Worm (Caenorhabditis elegans) whole organism, L3 larva: ENCODE data around the gene ZK1127.12.

Source experiments
- R02D3.7 ChIP-seq: fragments of 150-350 bp; optimal IDR thresholded peaks from 2 replicates; lab custom pipeline; 2014; ENCODE audit warnings: missing biosample characterization, missing genetic modification characterization
- ZK546.5 ChIP-seq: sonication (generic microtip); optimal IDR thresholded peaks from 2 replicates; lab custom pipeline; 2017; ENCODE audit warnings: missing biosample characterization, missing genetic modification characterization
- aly-2 ChIP-seq: fragments of 150-350 bp; optimal IDR thresholded peaks from 2 replicates; lab custom pipeline; 2014; ENCODE audit warnings: missing biosample characterization, missing genetic modification characterization
- ama-1 ChIP-seq: fragments of 150-350 bp; optimal IDR thresholded peaks from 2 replicates; lab custom pipeline; 2018
- ceh-16 ChIP-seq: sonication (generic microtip); optimal IDR thresholded peaks from 2 replicates; lab custom pipeline; 2017; ENCODE audit warnings: missing biosample characterization, missing genetic modification characterization
- ceh-28 ChIP-seq: fragments of 150-350 bp; optimal IDR thresholded peaks from 2 replicates; lab custom pipeline; 2014; ENCODE audit warnings: missing biosample characterization, missing genetic modification reagents, missing genetic modification characterization
- ceh-82 ChIP-seq: fragments of 150-350 bp; optimal IDR thresholded peaks from 2 replicates; lab custom pipeline; 2014; ENCODE audit warnings: missing biosample characterization, missing genetic modification characterization
- ceh-9 ChIP-seq: sonication (generic microtip); optimal IDR thresholded peaks from 2 replicates; lab custom pipeline; 2018; ENCODE audit warnings: missing biosample characterization, missing genetic modification characterization
- daf-12 ChIP-seq: fragments of 150-350 bp; optimal IDR thresholded peaks from 2 replicates; lab custom pipeline; 2014; ENCODE audit warnings: missing biosample characterization, missing genetic modification reagents, missing genetic modification characterization
- egl-27 ChIP-seq: sonication (generic microtip); optimal IDR thresholded peaks from 4 replicates; lab custom pipeline; 2017; ENCODE audit warnings: missing biosample characterization, missing genetic modification reagents, missing genetic modification characterization
- egl-5 ChIP-seq: fragments of 150-350 bp; optimal IDR thresholded peaks from 2 replicates; lab custom pipeline; 2017; ENCODE audit warnings: missing biosample characterization, missing genetic modification reagents, missing genetic modification characterization, inconsistent platforms
- elt-1 ChIP-seq: fragments of 150-350 bp; optimal IDR thresholded peaks from 2 replicates; lab custom pipeline; 2014; ENCODE audit warnings: missing biosample characterization, missing genetic modification characterization
- elt-2 ChIP-seq: sonication (generic microtip); optimal IDR thresholded peaks from 2 replicates; lab custom pipeline; 2016; ENCODE audit warnings: missing genetic modification reagents, mild to moderate bottlenecking, missing genetic modification characterization, missing compliant biosample characterization
- elt-3 ChIP-seq, 3 experiments: fragments of 150-350 bp in 1 of 3; sonication (generic microtip) in 2 of 3; optimal IDR thresholded peaks; 2 replicates in 2 of 3; 4 replicates in 1 of 3; lab custom pipeline; 2014 to 2017; ENCODE audit warnings: missing biosample characterization in 3 of 3, missing genetic modification characterization in 3 of 3
- eor-1 ChIP-seq, 2 experiments: fragments of 150-350 bp; optimal IDR thresholded peaks; 2 replicates each; lab custom pipeline; 2014 to 2018; ENCODE audit warnings: missing biosample characterization in 2 of 2, missing genetic modification characterization in 2 of 2
- fkh-10 ChIP-seq: sonication (generic microtip); optimal IDR thresholded peaks from 2 replicates; lab custom pipeline; 2017; ENCODE audit warnings: missing biosample characterization, missing genetic modification reagents, missing genetic modification characterization
- fkh-2 ChIP-seq: fragments of 150-350 bp; optimal IDR thresholded peaks from 2 replicates; lab custom pipeline; 2014; ENCODE audit warnings: missing biosample characterization, missing genetic modification reagents, missing genetic modification characterization
- fos-1 ChIP-seq: fragments of 150-350 bp; optimal IDR thresholded peaks from 2 replicates; lab custom pipeline; 2014; ENCODE audit warnings: missing biosample characterization, missing genetic modification characterization
- hmg-11 ChIP-seq: sonication (generic microtip); optimal IDR thresholded peaks from 2 replicates; lab custom pipeline; 2016; ENCODE audit warnings: missing genetic modification characterization, missing compliant biosample characterization
- jun-1 ChIP-seq: fragments of 150-350 bp; optimal IDR thresholded peaks from 2 replicates; lab custom pipeline; 2014; ENCODE audit warnings: missing biosample characterization, missing genetic modification reagents, missing genetic modification characterization
- lin-15B ChIP-seq: fragments of 150-350 bp; optimal IDR thresholded peaks from 2 replicates; lab custom pipeline; 2014; ENCODE audit warnings: missing biosample characterization, missing genetic modification characterization
- lin-39 ChIP-seq: fragments of 150-350 bp; optimal IDR thresholded peaks from 2 replicates; lab custom pipeline; 2018; ENCODE audit warnings: missing biosample characterization, missing genetic modification reagents, missing genetic modification characterization
- lsy-12 ChIP-seq: sonication (generic microtip); optimal IDR thresholded peaks from 2 replicates; lab custom pipeline; 2016; ENCODE audit warnings: mild to moderate bottlenecking, missing genetic modification characterization, missing compliant biosample characterization
- mdl-1 ChIP-seq: fragments of 150-350 bp; optimal IDR thresholded peaks from 2 replicates; lab custom pipeline; 2014; ENCODE audit warnings: missing biosample characterization, missing genetic modification characterization
- mml-1 ChIP-seq: fragments of 150-350 bp; sonication (generic microtip); optimal IDR thresholded peaks from 3 replicates; lab custom pipeline; 2014; ENCODE audit warnings: missing biosample characterization, missing genetic modification characterization
- nfya-1 ChIP-seq: sonication (generic microtip); optimal IDR thresholded peaks from 2 replicates; lab custom pipeline; 2017; ENCODE audit warnings: missing genetic modification characterization, mild to moderate bottlenecking, missing compliant biosample characterization, antibody characterized with exemption, moderate library complexity; ENCODE audit not compliant: insufficient read depth
- nhr-11 ChIP-seq: fragments of 150-350 bp; optimal IDR thresholded peaks from 2 replicates; lab custom pipeline; 2014; ENCODE audit warnings: missing biosample characterization, missing genetic modification characterization
- nhr-12 ChIP-seq: fragments of 150-350 bp; optimal IDR thresholded peaks from 2 replicates; lab custom pipeline; 2014; ENCODE audit warnings: missing biosample characterization, missing genetic modification characterization
- nhr-23 ChIP-seq: fragments of 150-350 bp; optimal IDR thresholded peaks from 2 replicates; lab custom pipeline; 2014; ENCODE audit warnings: missing biosample characterization, missing genetic modification reagents, missing genetic modification characterization
- nhr-237 ChIP-seq: fragments of 150-350 bp; optimal IDR thresholded peaks from 2 replicates; lab custom pipeline; 2014; ENCODE audit warnings: missing biosample characterization, missing genetic modification characterization
- nhr-25 ChIP-seq: sonication (generic microtip); optimal IDR thresholded peaks from 2 replicates; lab custom pipeline; 2017; ENCODE audit warnings: missing biosample characterization, missing genetic modification characterization
- nhr-28 ChIP-seq: fragments of 150-350 bp; optimal IDR thresholded peaks from 2 replicates; lab custom pipeline; 2014; ENCODE audit warnings: missing biosample characterization, missing genetic modification characterization
- nhr-43 ChIP-seq: sonication (generic microtip); optimal IDR thresholded peaks from 2 replicates; lab custom pipeline; 2016; ENCODE audit warnings: mild to moderate bottlenecking, missing genetic modification characterization, missing compliant biosample characterization; ENCODE audit not compliant: poor library complexity, severe bottlenecking
- nhr-67 ChIP-seq: fragments of 150-350 bp; optimal IDR thresholded peaks from 2 replicates; lab custom pipeline; 2014; ENCODE audit warnings: missing biosample characterization, missing genetic modification characterization
- nhr-76 ChIP-seq: fragments of 150-350 bp; sonication (generic microtip); optimal IDR thresholded peaks from 5 replicates; lab custom pipeline; 2014; ENCODE audit warnings: missing biosample characterization, missing genetic modification characterization
- nhr-77 ChIP-seq: fragments of 150-350 bp; optimal IDR thresholded peaks from 2 replicates; lab custom pipeline; 2014; ENCODE audit warnings: missing biosample characterization, missing genetic modification characterization
- pha-4 ChIP-seq: fragments of 150-350 bp; optimal IDR thresholded peaks from 2 replicates; lab custom pipeline; 2014; ENCODE audit warnings: missing biosample characterization, missing genetic modification reagents, missing genetic modification characterization
- pqm-1 ChIP-seq: fragments of 150-350 bp; optimal IDR thresholded peaks from 2 replicates; lab custom pipeline; 2017; ENCODE audit warnings: missing biosample characterization, missing genetic modification characterization, inconsistent platforms
- sea-2 ChIP-seq: fragments of 150-350 bp; sonication (generic microtip); optimal IDR thresholded peaks from 4 replicates; lab custom pipeline; 2014; ENCODE audit warnings: missing biosample characterization, missing genetic modification reagents, missing genetic modification characterization
- skn-1 ChIP-seq: fragments of 150-350 bp; optimal IDR thresholded peaks from 2 replicates; lab custom pipeline; 2014; ENCODE audit warnings: missing biosample characterization, missing genetic modification characterization
- snpc-4 ChIP-seq: fragments of 150-350 bp; optimal IDR thresholded peaks from 2 replicates; lab custom pipeline; 2014; ENCODE audit warnings: missing biosample characterization, missing genetic modification characterization
- tbx-2 ChIP-seq: sonication (generic microtip); optimal IDR thresholded peaks from 2 replicates; lab custom pipeline; 2016; ENCODE audit warnings: mild to moderate bottlenecking, missing genetic modification characterization, missing compliant biosample characterization
- unc-39 ChIP-seq: sonication (generic microtip); optimal IDR thresholded peaks from 4 replicates; lab custom pipeline; 2017; ENCODE audit warnings: missing biosample characterization, missing genetic modification characterization
- unc-62 ChIP-seq: fragments of 150-350 bp; sonication (generic microtip); optimal IDR thresholded peaks from 4 replicates; lab custom pipeline; 2014; ENCODE audit warnings: missing biosample characterization, missing genetic modification reagents, missing genetic modification characterization
- zag-1 ChIP-seq: fragments of 150-350 bp; optimal IDR thresholded peaks from 2 replicates; lab custom pipeline; 2014; ENCODE audit warnings: missing biosample characterization, missing genetic modification characterization
- ztf-11 ChIP-seq: fragments of 150-350 bp; optimal IDR thresholded peaks from 2 replicates; lab custom pipeline; 2014; ENCODE audit warnings: missing biosample characterization, missing genetic modification characterization
- ztf-4 ChIP-seq: fragments of 150-350 bp; optimal IDR thresholded peaks from 2 replicates; lab custom pipeline; 2014; ENCODE audit warnings: missing biosample characterization, missing genetic modification characterization

Gene ZK1127.12

DNA sequence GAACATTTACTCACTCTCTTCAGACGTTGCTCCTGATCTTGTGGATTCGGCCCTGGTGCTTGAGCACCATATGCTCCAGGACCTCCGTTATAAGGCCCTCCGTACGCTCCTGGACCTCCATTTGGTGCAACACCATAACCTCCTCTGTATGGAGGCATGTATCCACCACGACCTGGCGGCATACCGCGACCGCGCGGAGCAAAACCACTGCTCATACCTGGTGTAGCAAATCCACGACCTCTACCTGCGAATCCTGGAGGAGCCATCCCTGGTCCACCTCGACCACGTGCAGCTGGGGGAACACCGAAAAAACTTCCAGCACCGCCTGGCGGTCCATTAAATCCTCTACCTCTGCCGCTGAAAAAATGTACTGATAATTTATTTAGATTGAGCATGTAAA is 2.4 kb upstream of the ZK1127.12 start:
- TF ChIP-seq nhr-28 (tag; lab: Kevin White, UChicago) (no peak), elt-3 (tag; optimal IDR thresholded peaks at IDR 0.05; lab: Kevin White, UChicago) (no peak), lin-15B (tag; lab: Kevin White, UChicago) (no peak), nhr-77 (tag; lab: Kevin White, UChicago) (no peak), ama-1 (lab: Kevin White, UChicago) (no peak), mml-1 (no peak), egl-5 (tag; lab: Kevin White, UChicago) (no peak), nhr-43 (tag; lab: Kevin White, UChicago) (no peak), nhr-12 (tag; lab: Kevin White, UChicago) (no peak), nhr-67 (tag; lab: Kevin White, UChicago) (no peak), mdl-1 (tag; lab: Kevin White, UChicago) (no peak)

- TF ChIP-seq lsy-12, result no peak
- no peak for TF ChIP-seq nhr-237 (tag; lab: Kevin White, UChicago)
- no peak for TF ChIP-seq elt-1 (tag; lab: Kevin White, UChicago)
- TF ChIP-seq eor-1 (tag; optimal IDR thresholded peaks at IDR 0.05; lab: Kevin White, UChicago), result no peak
- no peak for TF ChIP-seq ztf-4 (tag; lab: Kevin White, UChicago)
- TF ChIP-seq aly-2, result no peak
- TF ChIP-seq nhr-11, result no peak
- no peak for TF ChIP-seq nhr-28 (tag; lab: Kevin White, UChicago)
- no peak for TF ChIP-seq mml-1
- TF ChIP-seq nfya-1 (tag; lab: Kevin White, UChicago), result peak; percentile 74
- no peak for TF ChIP-seq nhr-76 (tag; lab: Kevin White, UChicago)
- TF ChIP-seq R02D3.7 (tag; lab: Kevin White, UChicago), result no peak
- no peak for TF ChIP-seq daf-12 (tag; lab: Kevin White, UChicago)
- no peak for TF ChIP-seq unc-39 (tag; lab: Kevin White, UChicago)
- no peak for TF ChIP-seq egl-27 (tag; lab: Kevin White, UChicago)
- no peak for TF ChIP-seq tbx-2
- TF ChIP-seq zag-1, result no peak
- TF ChIP-seq elt-2, result peak; percentile 37
- no peak for TF ChIP-seq elt-3 (tag; optimal IDR thresholded peaks at IDR 0.05; lab: Kevin White, UChicago)
- TF ChIP-seq ceh-16 (tag; lab: Kevin White, UChicago), result no peak
- no peak for TF ChIP-seq mdl-1 (tag; lab: Kevin White, UChicago)
- TF ChIP-seq lin-15B (tag; lab: Kevin White, UChicago), result peak; percentile 77
- TF ChIP-seq ceh-28, result no peak
- peak; percentile 83 for TF ChIP-seq pha-4 (tag; lab: Kevin White, UChicago)
- peak; percentile 20 for TF ChIP-seq lin-39 (tag; lab: Kevin White, UChicago)
- TF ChIP-seq ceh-9 (tag; lab: Kevin White, UChicago), result no peak
- peak; percentile 39 for TF ChIP-seq nhr-23 (tag; lab: Kevin White, UChicago)
- TF ChIP-seq fos-1 (tag; lab: Kevin White, UChicago), result no peak
- no peak for TF ChIP-seq ama-1 (lab: Kevin White, UChicago)
- TF ChIP-seq egl-5 (tag; lab: Kevin White, UChicago), result peak; percentile 53
- TF ChIP-seq unc-62 (GFP tag; lab: Kevin White, UChicago), result no peak
- peak; percentile 64 for TF ChIP-seq snpc-4
- TF ChIP-seq jun-1 (tag; lab: Kevin White, UChicago), result no peak
- TF ChIP-seq sea-2, result no peak
- TF ChIP-seq skn-1, result no peak
- no peak for TF ChIP-seq nhr-12 (tag; lab: Kevin White, UChicago)
- TF ChIP-seq pqm-1 (tag; lab: Kevin White, UChicago), result peak; percentile 21
- TF ChIP-seq nhr-77 (tag; lab: Kevin White, UChicago), result no peak
- no peak for TF ChIP-seq ZK546.5 (tag; lab: Kevin White, UChicago)
- peak; percentile 70 for TF ChIP-seq hmg-11
- no peak for TF ChIP-seq ceh-82 (tag; lab: Kevin White, UChicago)
- peak; percentile 25 for TF ChIP-seq nhr-25 (tag; lab: Kevin White, UChicago)
- no peak for TF ChIP-seq fkh-10
- TF ChIP-seq nhr-67 (tag; lab: Kevin White, UChicago), result no peak
- no peak for TF ChIP-seq fkh-2 (tag; lab: Kevin White, UChicago)
- no peak for TF ChIP-seq nhr-43 (tag; lab: Kevin White, UChicago)
- TF ChIP-seq ztf-11 (tag; lab: Kevin White, UChicago), result no peak
Observed at ce11 chrII:7050021-7050722, 1.7 kb upstream of the ZK1127.12 start, which contains the start of the genes tcer-1 and ZK1127.5. Gene tcer-1, minus strand, starts transcription at chrII:7050071. Gene ZK1127.5, plus strand, starts transcription at chrII:7050672.
